Worm (Caenorhabditis elegans) whole organism, L4/young adult: ENCODE measurements around the gene chw-1.

Experiments used
- W03F9.2 ChIP-seq: fragments of 150-350 bp; optimal IDR thresholded peaks from 2 replicates; lab custom pipeline; 2014; ENCODE audit warnings: missing biosample characterization, missing genetic modification characterization
- him-1 ChIP-seq: sonication (generic microtip); optimal IDR thresholded peaks from 2 replicates; lab custom pipeline; 2016; ENCODE audit warnings: missing genotype, missing genetic modification reagents, missing genetic modification characterization, missing compliant biosample characterization

DNA sequence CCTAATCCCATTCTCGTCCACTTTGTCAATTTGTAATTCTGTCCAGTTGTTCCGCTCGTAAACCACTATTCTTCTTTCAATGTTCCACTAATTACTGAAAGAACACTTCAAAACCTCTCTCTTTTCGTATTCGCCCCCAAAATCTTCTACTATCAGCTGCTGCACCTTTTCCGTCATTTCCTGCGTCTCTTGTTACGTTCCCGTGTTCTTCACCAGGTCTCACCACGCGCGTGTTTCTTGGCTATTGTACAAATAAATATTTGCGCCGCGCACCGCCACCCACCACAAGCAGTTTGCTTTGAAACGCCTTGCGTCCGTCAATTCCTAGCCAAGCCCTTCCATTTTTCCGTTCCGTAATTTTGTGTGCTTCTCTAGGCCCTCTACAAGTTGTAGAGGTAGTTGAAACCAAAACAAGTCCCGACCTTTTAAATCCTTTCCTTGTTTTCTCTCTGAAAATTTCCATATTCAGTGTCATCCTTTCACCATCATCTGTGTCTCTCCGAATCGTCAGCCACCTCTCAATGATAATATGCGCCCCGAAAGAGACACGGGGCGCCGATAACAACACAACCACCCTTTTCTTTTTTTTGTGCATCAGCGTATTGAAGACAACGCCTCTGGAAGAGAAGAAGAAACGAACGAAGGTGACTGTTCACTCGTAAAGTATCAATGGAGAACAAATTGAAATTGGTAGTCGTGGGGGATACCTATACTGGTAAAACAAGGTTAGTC is 16.2 kb downstream of the chw-1 start, which contains the start of the genes crp-1 and Y32F6B.9:
- TF ChIP-seq him-1 (tag; lab: Kevin White, UChicago) (no peak), W03F9.2 (tag; lab: Kevin White, UChicago) (no peak)
